Worm (Caenorhabditis elegans): Measurements from ENCODE around the gene pdha-1.

The pdha-1 gene

DNA sequence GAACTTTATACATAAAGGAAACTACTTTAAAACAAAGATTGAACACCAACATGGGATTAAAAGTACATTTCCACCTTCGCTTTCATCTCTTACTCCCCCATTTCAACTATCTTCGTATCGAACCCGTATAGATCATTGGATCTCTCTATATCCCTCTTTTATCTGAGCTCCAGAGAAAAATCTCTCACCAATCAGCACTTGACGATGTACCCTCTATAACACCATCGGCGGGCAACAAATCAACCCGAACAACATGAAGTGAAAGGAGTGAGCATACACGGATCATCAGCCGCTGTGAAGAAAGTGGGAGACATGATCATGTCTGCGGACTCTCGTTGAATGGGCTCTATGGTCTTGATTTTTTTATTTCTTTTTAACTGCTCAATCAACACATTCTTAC lies 51.3 kb downstream of the pdha-1 start:
- no peak for TF ChIP-seq let-526 (GFP tag; IDR thresholded peaks at IDR 0.05)
- TF ChIP-seq K11D2.4 (GFP tag; IDR thresholded peaks at IDR 0.05), result no peak
